Worm (Caenorhabditis elegans) whole organism, early embryonic: ENCODE measurements around the gene K01D12.8.

ENCODE experiments used
- ama-1 ChIP-seq: fragments of 150-350 bp; optimal IDR thresholded peaks from 2 replicates; lab custom pipeline; 2014
- hmbx-1 ChIP-seq: sonication (generic microtip); optimal IDR thresholded peaks from 2 replicates; lab custom pipeline; 2016; ENCODE audit warnings: mild to moderate bottlenecking, missing genetic modification characterization, missing compliant biosample characterization
- tbx-11 ChIP-seq: fragments of 200-800 bp; sonication (Bioruptor generic); IDR thresholded peaks from 2 replicates; pipeline ENCODE4 v1.3.6; 2022; ENCODE audit warnings: missing genetic modification characterization, missing compliant biosample characterization
- tbx-37 ChIP-seq: fragments of 200-800 bp; sonication (Bioruptor generic); conservative IDR thresholded peaks from 2 replicates; pipeline ENCODE4 v1.3.6; 2022; ENCODE audit warnings: missing genetic modification reagents, missing genetic modification characterization, missing compliant biosample characterization
- tra-4 ChIP-seq: sonication (generic microtip); optimal IDR thresholded peaks from 2 replicates; lab custom pipeline; 2017; ENCODE audit warnings: missing genetic modification characterization, missing compliant biosample characterization

DNA sequence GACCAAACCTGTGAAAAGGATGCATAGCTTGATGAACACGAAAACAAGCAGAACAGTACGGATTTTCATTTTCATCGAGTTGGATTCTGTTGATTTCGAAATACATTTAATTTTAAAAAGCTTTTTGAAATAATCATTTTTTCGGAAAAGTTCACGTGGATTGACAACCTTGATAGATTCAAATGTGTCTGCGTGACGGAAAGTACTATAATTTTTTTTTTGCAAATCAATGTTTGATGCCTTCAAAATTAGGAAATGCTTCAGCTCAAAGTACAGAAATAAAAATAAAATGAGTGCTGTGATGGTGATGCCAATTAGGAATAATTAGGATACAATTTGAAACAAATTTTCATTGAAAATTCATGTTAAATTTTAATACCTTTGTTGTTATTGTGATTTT, 18.4 kb downstream of the K01D12.8 start, which contains the start of gene C54D10.4:
- TF ChIP-seq ama-1 (lab: Kevin White, UChicago) (no peak), tbx-37 (GFP tag; lab: Robert Waterston, UW) (no peak), tra-4 (tag; lab: Kevin White, UChicago) (no peak), hmbx-1 (tag; lab: Kevin White, UChicago) (no peak), tbx-11 (GFP tag; lab: Robert Waterston, UW) (no peak)
